Worm (Caenorhabditis elegans) whole organism, young adult: ENCODE results near the gene C08E3.14.

Experiments
- B0261.1 ChIP-seq: sonication (generic microtip); optimal IDR thresholded peaks from 2 replicates; lab custom pipeline; 2016; ENCODE audit warnings: mild to moderate bottlenecking, missing genetic modification characterization, moderate library complexity, missing compliant biosample characterization
- C17E4.6 ChIP-seq: fragments of 200-800 bp; sonication (Bioruptor generic); IDR thresholded peaks from 2 replicates; pipeline ENCODE4 v1.3.6; 2022; ENCODE audit warnings: missing genetic modification reagents, missing genetic modification characterization, missing compliant biosample characterization
- D2030.7 ChIP-seq: fragments of 200-800 bp; sonication (Bioruptor generic); IDR thresholded peaks from 2 replicates; pipeline ENCODE4 v1.3.6; 2022; ENCODE audit warnings: missing genetic modification reagents, missing genetic modification characterization, missing compliant biosample characterization
- F37B4.10 ChIP-seq: fragments of 200-800 bp; sonication (Bioruptor generic); IDR thresholded peaks from 2 replicates; pipeline ENCODE4 v1.3.6; 2022; ENCODE audit warnings: missing genetic modification characterization, missing compliant biosample characterization
- F39B2.1 ChIP-seq: fragments of 200-800 bp; sonication (Bioruptor generic); IDR thresholded peaks from 2 replicates; pipeline ENCODE4 v1.3.6; 2022; ENCODE audit warnings: missing genetic modification reagents, missing genetic modification characterization, missing compliant biosample characterization
- F57A8.1 ChIP-seq: fragments of 200-800 bp; sonication (Bioruptor generic); optimal IDR thresholded peaks from 2 replicates; lab custom pipeline; 2018; ENCODE audit warnings: mild to moderate bottlenecking, missing genetic modification characterization, moderate library complexity, missing compliant biosample characterization
- F57C9.4 ChIP-seq: sonication (generic microtip); optimal IDR thresholded peaks from 2 replicates; lab custom pipeline; 2017; ENCODE audit warnings: mild to moderate bottlenecking, missing genetic modification characterization, missing compliant biosample characterization
- K12H6.12 ChIP-seq: fragments of 200-800 bp; sonication (Bioruptor generic); optimal IDR thresholded peaks from 2 replicates; lab custom pipeline; 2018; ENCODE audit warnings: mild to moderate bottlenecking, missing genetic modification characterization, missing compliant biosample characterization
- Y56A3A.18 ChIP-seq: fragments of 200-800 bp; sonication (Bioruptor generic); IDR thresholded peaks from 2 replicates; pipeline ENCODE4 v1.3.6; 2022; ENCODE audit warnings: missing genetic modification reagents, missing genetic modification characterization, missing compliant biosample characterization
- Y95B8A.8 ChIP-seq: fragments of 200-800 bp; sonication (Bioruptor generic); IDR thresholded peaks from 2 replicates; pipeline ENCODE4 v1.3.6; 2022; ENCODE audit warnings: missing genetic modification reagents, missing genetic modification characterization, missing compliant biosample characterization
- akir-1 ChIP-seq: fragments of 200-800 bp; sonication (Bioruptor generic); optimal IDR thresholded peaks from 2 replicates; lab custom pipeline; 2018; ENCODE audit warnings: mild to moderate bottlenecking, missing genetic modification characterization, moderate library complexity, missing compliant biosample characterization
- ama-1 ChIP-seq, 3 experiments: fragments of 150-350 bp in 1 of 3; sonication (generic microtip) in 2 of 3; optimal IDR thresholded peaks; 2 replicates each; lab custom pipeline; 2014 to 2018; ENCODE audit warnings: missing biosample characterization in 2 of 3, missing genetic modification characterization in 2 of 3, missing genetic modification reagents in 2 of 3
- aptf-2 ChIP-seq: fragments of 200-800 bp; sonication (Bioruptor generic); conservative IDR thresholded peaks from 2 replicates; pipeline ENCODE4 v1.3.6; 2022; ENCODE audit warnings: missing genetic modification reagents, missing genetic modification characterization, missing compliant biosample characterization
- attf-3 ChIP-seq: fragments of 200-800 bp; sonication (Bioruptor generic); conservative IDR thresholded peaks from 2 replicates; pipeline ENCODE4 v1.3.6; 2022; ENCODE audit warnings: missing genetic modification reagents, missing genetic modification characterization, missing compliant biosample characterization
- attf-5 ChIP-seq: fragments of 200-800 bp; sonication (Bioruptor generic); optimal IDR thresholded peaks from 2 replicates; lab custom pipeline; 2018; ENCODE audit warnings: mild to moderate bottlenecking, missing genetic modification characterization, missing compliant biosample characterization
- attf-6 ChIP-seq: fragments of 200-800 bp; sonication (Bioruptor generic); IDR thresholded peaks from 2 replicates; pipeline ENCODE4 v1.3.6; 2022; ENCODE audit warnings: missing genetic modification reagents, missing genetic modification characterization, missing compliant biosample characterization
- bed-2 ChIP-seq: fragments of 200-800 bp; sonication (Bioruptor generic); IDR thresholded peaks from 2 replicates; pipeline ENCODE4 v1.3.6; 2022; ENCODE audit warnings: missing genetic modification reagents, missing genetic modification characterization, missing compliant biosample characterization
- cebp-2 ChIP-seq: fragments of 200-800 bp; sonication (Bioruptor generic); IDR thresholded peaks from 2 replicates; pipeline ENCODE4 v1.3.6; 2022; ENCODE audit warnings: missing genetic modification characterization, missing compliant biosample characterization
- ceh-27 ChIP-seq: fragments of 200-800 bp; sonication (Bioruptor generic); optimal IDR thresholded peaks from 2 replicates; lab custom pipeline; 2018; ENCODE audit warnings: mild to moderate bottlenecking, missing genetic modification characterization, moderate library complexity, missing compliant biosample characterization
- ceh-58 ChIP-seq: fragments of 200-800 bp; sonication (Bioruptor generic); IDR thresholded peaks from 2 replicates; pipeline ENCODE4 v1.3.6; 2022; ENCODE audit warnings: missing genetic modification characterization, missing compliant biosample characterization
- dox-1 ChIP-seq: fragments of 200-800 bp; sonication (Bioruptor generic); IDR thresholded peaks from 2 replicates; pipeline ENCODE4 v1.3.6; 2022; ENCODE audit warnings: missing genetic modification reagents, missing genetic modification characterization, missing compliant biosample characterization
- dpl-1 ChIP-seq: fragments of 150-350 bp; optimal IDR thresholded peaks from 2 replicates; lab custom pipeline; 2014; ENCODE audit warnings: missing biosample characterization, missing genetic modification reagents, missing genetic modification characterization
- egl-18 ChIP-seq: fragments of 200-800 bp; sonication (Bioruptor generic); IDR thresholded peaks from 2 replicates; pipeline ENCODE4 v1.3.6; 2022; ENCODE audit warnings: missing genetic modification reagents, missing genetic modification characterization, missing compliant biosample characterization
- egl-44 ChIP-seq: fragments of 200-800 bp; sonication (Bioruptor generic); IDR thresholded peaks from 2 replicates; pipeline ENCODE4 v1.3.6; 2022; ENCODE audit warnings: missing genetic modification reagents, missing genetic modification characterization, missing compliant biosample characterization
- ekl-4 ChIP-seq: fragments of 200-800 bp; sonication (Bioruptor generic); IDR thresholded peaks from 2 replicates; pipeline ENCODE4 v1.3.6; 2022; ENCODE audit warnings: missing genetic modification reagents, missing genetic modification characterization, missing compliant biosample characterization
- ets-4 ChIP-seq: fragments of 200-800 bp; sonication (Bioruptor generic); optimal IDR thresholded peaks from 2 replicates; lab custom pipeline; 2018; ENCODE audit warnings: mild to moderate bottlenecking, missing genetic modification characterization, missing compliant biosample characterization
- him-1 ChIP-seq: sonication (generic microtip); optimal IDR thresholded peaks from 2 replicates; lab custom pipeline; 2016; ENCODE audit warnings: missing genotype, missing genetic modification reagents, missing genetic modification characterization, missing compliant biosample characterization
- hmg-20 ChIP-seq: fragments of 200-800 bp; sonication (Bioruptor generic); IDR thresholded peaks from 2 replicates; pipeline ENCODE4 v1.3.6; 2022; ENCODE audit warnings: missing genetic modification reagents, missing genetic modification characterization, missing compliant biosample characterization
- hrde-1 ChIP-seq: sonication (generic microtip); optimal IDR thresholded peaks from 2 replicates; lab custom pipeline; 2016; ENCODE audit warnings: missing genetic modification characterization, mild to moderate bottlenecking, missing compliant biosample characterization, moderate library complexity, missing genotype, missing genetic modification reagents, borderline replicate concordance
- let-607 ChIP-seq, 2 experiments: fragments of 200-800 bp in 1 of 2; sonication (Bioruptor generic) in 1 of 2; sonication (generic microtip) in 1 of 2; optimal IDR thresholded peaks; 2 replicates each; lab custom pipeline; 2016 to 2018; ENCODE audit warnings: mild to moderate bottlenecking in 2 of 2, missing compliant biosample characterization in 2 of 2, missing genetic modification characterization in 2 of 2, moderate library complexity in 2 of 2, missing genotype in 1 of 2
- lin-40 ChIP-seq: sonication (generic microtip); optimal IDR thresholded peaks from 2 replicates; lab custom pipeline; 2016; ENCODE audit warnings: missing genetic modification characterization, mild to moderate bottlenecking, missing compliant biosample characterization, missing genotype, missing genetic modification reagents
- madf-3 ChIP-seq: fragments of 200-800 bp; sonication (Bioruptor generic); IDR thresholded peaks from 2 replicates; pipeline ENCODE4 v1.3.6; 2022; ENCODE audit warnings: missing genetic modification reagents, missing genetic modification characterization, missing compliant biosample characterization
- madf-6 ChIP-seq: fragments of 200-800 bp; sonication (Bioruptor generic); IDR thresholded peaks from 2 replicates; pipeline ENCODE4 v1.3.6; 2022; ENCODE audit warnings: missing genetic modification reagents, missing genetic modification characterization, missing compliant biosample characterization
- mcd-1 ChIP-seq: fragments of 200-800 bp; sonication (Bioruptor generic); IDR thresholded peaks from 2 replicates; pipeline ENCODE4 v1.3.6; 2022; ENCODE audit warnings: missing genetic modification reagents, missing genetic modification characterization, missing compliant biosample characterization
- mes-4 ChIP-seq: sonication (generic microtip); optimal IDR thresholded peaks from 2 replicates; lab custom pipeline; 2016; ENCODE audit warnings: missing genotype, missing genetic modification characterization, missing compliant biosample characterization
- nfya-2 ChIP-seq: fragments of 200-800 bp; sonication (Bioruptor generic); IDR thresholded peaks from 2 replicates; pipeline ENCODE4 v1.3.6; 2022; ENCODE audit warnings: missing genetic modification reagents, missing genetic modification characterization, missing compliant biosample characterization
- nhr-80 ChIP-seq: sonication (generic microtip); optimal IDR thresholded peaks from 2 replicates; lab custom pipeline; 2016; ENCODE audit warnings: missing genetic modification characterization, missing compliant biosample characterization
- pbrm-1 ChIP-seq: fragments of 200-800 bp; sonication (Bioruptor generic); IDR thresholded peaks from 2 replicates; pipeline ENCODE4 v1.3.6; 2022; ENCODE audit warnings: missing genetic modification reagents, missing genetic modification characterization, missing compliant biosample characterization
- sdz-38 ChIP-seq: sonication (generic microtip); optimal IDR thresholded peaks from 2 replicates; lab custom pipeline; 2016; ENCODE audit warnings: missing genotype, missing genetic modification characterization, missing compliant biosample characterization
- snpc-3.4 ChIP-seq: sonication (generic microtip); optimal IDR thresholded peaks from 2 replicates; lab custom pipeline; 2017; ENCODE audit warnings: missing genetic modification characterization, mild to moderate bottlenecking, missing compliant biosample characterization, antibody characterized with exemption, moderate library complexity, missing genotype, missing genetic modification reagents
- tbp1 ChIP-seq: fragments of 200-800 bp; sonication (Bioruptor generic); optimal IDR thresholded peaks from 2 replicates; lab custom pipeline; 2018; ENCODE audit warnings: mild to moderate bottlenecking, missing genetic modification characterization, missing compliant biosample characterization
- tbx-9 ChIP-seq: sonication (generic microtip); optimal IDR thresholded peaks from 2 replicates; lab custom pipeline; 2016; ENCODE audit warnings: borderline replicate concordance, missing genetic modification characterization, inconsistent platforms, missing compliant biosample characterization
- unc-130 ChIP-seq: sonication (generic microtip); optimal IDR thresholded peaks from 2 replicates; lab custom pipeline; 2016; ENCODE audit warnings: missing genetic modification reagents, missing genetic modification characterization, missing compliant biosample characterization
- xnd-1 ChIP-seq: sonication (generic microtip); optimal IDR thresholded peaks from 2 replicates; lab custom pipeline; 2016; ENCODE audit warnings: missing genotype, missing genetic modification reagents, missing genetic modification characterization, missing compliant biosample characterization
- zfh-2 ChIP-seq: fragments of 200-800 bp; sonication (Bioruptor generic); conservative IDR thresholded peaks from 2 replicates; pipeline ENCODE4 v1.3.6; 2022; ENCODE audit warnings: missing genetic modification reagents, missing genetic modification characterization, missing compliant biosample characterization
- ztf-26 ChIP-seq: sonication (generic microtip); optimal IDR thresholded peaks from 2 replicates; lab custom pipeline; 2017; ENCODE audit warnings: missing genetic modification characterization, missing compliant biosample characterization
- ztf-6 ChIP-seq: fragments of 200-800 bp; sonication (Bioruptor generic); IDR thresholded peaks from 2 replicates; pipeline ENCODE4 v1.3.6; 2022; ENCODE audit warnings: missing genetic modification reagents, missing genetic modification characterization, missing compliant biosample characterization

C08E3.14 gene

ce11 chrII:1666025-1666424 lies 40.3 kb downstream of the C08E3.14 start, which contains the start of gene srlf-29:
srlf-29 (plus strand) TSS chrII:1666325.
- TF ChIP-seq zfh-2 (no peak), pbrm-1 (GFP tag; lab: Robert Waterston, UW) (no peak), Y95B8A.8 (GFP tag; lab: Robert Waterston, UW) (no peak), attf-5 (GFP tag; lab: Kevin White, UChicago) (no peak), ceh-58 (GFP tag; lab: Robert Waterston, UW) (no peak), tbx-9 (tag; lab: Kevin White, UChicago) (no peak), snpc-3.4 (no peak), mcd-1 (GFP tag; lab: Robert Waterston, UW) (no peak), sdz-38 (no peak), ekl-4 (no peak), F37B4.10 (no peak), xnd-1 (tag; lab: Kevin White, UChicago) (no peak), ceh-27 (GFP tag; lab: Kevin White, UChicago) (no peak), akir-1 (GFP tag; lab: Kevin White, UChicago) (no peak), K12H6.12 (no peak), F39B2.1 (GFP tag; lab: Robert Waterston, UW) (no peak), madf-3 (GFP tag; lab: Robert Waterston, UW) (no peak), hmg-20 (no peak), egl-44 (no peak)

- no peak for TF ChIP-seq ama-1 (optimal IDR thresholded peaks at IDR 0.05; lab: Kevin White, UChicago)
- no peak for TF ChIP-seq ama-1 (GFP tag; optimal IDR thresholded peaks at IDR 0.05; lab: Kevin White, UChicago)
- no peak for TF ChIP-seq hrde-1 (tag; lab: Kevin White, UChicago)
- TF ChIP-seq ets-4 (GFP tag; lab: Kevin White, UChicago), result no peak
- no peak for TF ChIP-seq madf-6
- TF ChIP-seq mes-4, result no peak
- TF ChIP-seq D2030.7 (GFP tag; lab: Robert Waterston, UW), result no peak
- no peak for TF ChIP-seq him-1 (tag; lab: Kevin White, UChicago)
- no peak for TF ChIP-seq F57C9.4 (tag; lab: Kevin White, UChicago)
- no peak for TF ChIP-seq dpl-1
- TF ChIP-seq egl-18 (GFP tag; lab: Robert Waterston, UW), result no peak
- TF ChIP-seq unc-130 (GFP tag; lab: Kevin White, UChicago), result no peak
- no peak for TF ChIP-seq mcd-1 (GFP tag; lab: Robert Waterston, UW)
- no peak for TF ChIP-seq aptf-2
- no peak for TF ChIP-seq bed-2 (GFP tag; lab: Robert Waterston, UW)
Observed at ce11 chrII:1668913-1669312, 43.1 kb downstream of the C08E3.14 start, which contains the start of gene srw-97. srw-97 (minus strand) TSS chrII:1669013.

ce11 chrII:1670260-1670879 lies 44.6 kb downstream of the C08E3.14 start, which contains the start of gene nhx-6:
nhx-6 (plus strand) TSS chrII:1670829.
- TF ChIP-seq nhr-80 (tag; lab: Kevin White, UChicago), result peak; percentile 47
- no peak for TF ChIP-seq F57A8.1
- no peak for TF ChIP-seq attf-3 (GFP tag; lab: Robert Waterston, UW)
- no peak for TF ChIP-seq let-607 (tag; optimal IDR thresholded peaks at IDR 0.05; lab: Kevin White, UChicago)
- no peak for TF ChIP-seq sdz-38
- no peak for TF ChIP-seq tbp1
- no peak for TF ChIP-seq Y56A3A.18 (GFP tag; lab: Robert Waterston, UW)
- no peak for TF ChIP-seq lin-40 (tag; lab: Kevin White, UChicago)
- TF ChIP-seq C17E4.6, result no peak
- no peak for TF ChIP-seq attf-6 (GFP tag; lab: Robert Waterston, UW)
- TF ChIP-seq ztf-6 (GFP tag; lab: Robert Waterston, UW), result no peak
- TF ChIP-seq B0261.1, result no peak
- no peak for TF ChIP-seq nfya-2 (GFP tag; lab: Robert Waterston, UW)
- TF ChIP-seq cebp-2 (GFP tag; lab: Robert Waterston, UW), result no peak
- TF ChIP-seq ztf-26 (tag; lab: Kevin White, UChicago), result no peak
- TF ChIP-seq dox-1 (GFP tag; lab: Robert Waterston, UW), result 0 out of 2 replicates have a peak, but pooled peaks have one; percentile 17
